Fruit fly (Drosophila melanogaster) Kc167 (cell line): ENCODE measurements around the gene Rox8.

Experiments
- Myc ChIP-seq: fragments of >200 bp; optimal IDR thresholded peaks from 2 replicates; lab custom pipeline; 2017; ENCODE audit warnings: missing external identifiers
- Sin3A ChIP-seq: fragments of >200 bp; optimal IDR thresholded peaks from 2 replicates; lab custom pipeline; 2018; ENCODE audit warnings: missing external identifiers
- h ChIP-seq: fragments of >200 bp; optimal IDR thresholded peaks from 3 replicates; lab custom pipeline; 2018; ENCODE audit warnings: missing external identifiers
- psq ChIP-seq: fragments of >200 bp; optimal IDR thresholded peaks from 2 replicates; lab custom pipeline; 2017; ENCODE audit warnings: missing external identifiers
- ttk ChIP-seq: sonication (Bioruptor generic); optimal IDR thresholded peaks from 2 replicates; lab custom pipeline; 2017; ENCODE audit warnings: missing external identifiers

DNA sequence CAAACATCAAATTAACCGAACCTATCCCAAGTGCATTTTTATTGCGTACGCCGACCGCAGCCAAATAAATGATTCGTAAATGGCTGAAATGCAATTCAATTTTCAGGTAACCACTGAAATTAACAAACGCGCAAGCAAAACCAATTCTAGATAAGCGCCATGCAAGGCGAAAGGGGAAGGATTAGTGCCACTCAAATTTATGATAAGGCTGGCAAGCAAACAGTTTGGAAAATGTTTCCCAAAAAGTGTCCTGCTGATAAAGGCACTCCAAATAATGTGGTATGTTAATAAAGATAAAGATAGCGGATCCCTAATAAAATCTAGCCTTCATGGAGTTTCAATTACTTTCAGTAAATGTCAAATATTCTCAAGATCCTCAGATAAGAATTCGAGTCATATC, 20.8 kb downstream of the Rox8 start:
- TF ChIP-seq Myc (lab: Kevin White, UChicago): no peak
- no peak for TF ChIP-seq psq (lab: Kevin White, UChicago)
- TF ChIP-seq Sin3A (lab: Kevin White, UChicago): no peak
- no peak for TF ChIP-seq h (lab: Kevin White, UChicago)
- no peak for TF ChIP-seq ttk (lab: Kevin White, UChicago)
